Worm (Caenorhabditis elegans): ENCODE results near the gene cpsf-2.

- TF ChIP-seq med-1 (GFP tag; optimal IDR thresholded peaks at IDR 0.05; ENCODE audit: insufficient read depth) (no peak), tab-1 (GFP tag; IDR thresholded peaks at IDR 0.05) (no peak), ztf-29 (GFP tag; IDR thresholded peaks at IDR 0.05) (no peak), cog-1 (tag; optimal IDR thresholded peaks at IDR 0.05) (no peak)
Measured at ce11 chrV:7175201-7175600, 3.8 kb upstream of the cpsf-2 start, which contains the start of gene lgc-39.

Data from whole organism, midembryonic.